Worm (Caenorhabditis elegans): ENCODE measurements around the gene fip-1.

The fip-1 gene

DNA sequence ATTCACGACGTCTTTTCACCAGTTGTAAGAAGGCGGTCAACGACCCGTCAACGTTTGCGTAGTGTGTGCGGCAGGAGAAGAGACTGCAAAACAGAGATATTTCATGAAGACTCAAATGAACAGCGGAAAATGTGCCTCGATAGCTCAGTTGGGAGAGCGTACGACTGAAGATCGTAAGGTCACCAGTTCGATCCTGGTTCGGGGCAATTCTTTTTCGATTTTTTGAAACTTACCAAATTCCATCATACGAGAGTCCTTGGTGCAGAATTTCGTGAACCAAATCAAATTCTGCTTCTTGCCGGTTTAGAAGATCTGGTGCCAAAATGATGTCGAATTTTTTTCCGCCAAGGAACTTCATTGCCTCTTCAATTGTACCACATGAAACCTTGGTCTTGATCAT is 13.4 kb downstream of the fip-1 start:
- TF ChIP-seq him-1 (tag; optimal IDR thresholded peaks at IDR 0.05) (no peak), W03F9.2 (tag; optimal IDR thresholded peaks at IDR 0.05) (no peak), dao-5 (tag; optimal IDR thresholded peaks at IDR 0.05) (no peak)

DNA sequence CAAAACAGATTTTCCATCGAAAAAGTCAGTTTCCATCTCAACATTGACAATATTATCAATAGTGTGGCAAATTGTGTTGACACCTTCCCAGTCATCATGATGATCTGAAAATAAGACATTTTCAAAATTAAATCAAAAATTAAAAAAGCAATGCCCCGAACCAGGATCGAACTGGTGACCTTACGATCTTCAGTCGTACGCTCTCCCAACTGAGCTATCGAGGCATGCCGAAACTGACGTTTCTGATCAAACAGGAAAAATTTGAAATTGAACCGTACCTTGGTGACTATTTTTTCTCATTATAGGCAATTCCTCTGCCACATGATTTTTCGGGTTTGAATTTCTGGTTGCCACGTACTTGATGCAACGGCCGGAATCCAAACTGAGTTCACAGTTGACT is 13.9 kb downstream of the fip-1 start:
- TF ChIP-seq dao-5 (tag; optimal IDR thresholded peaks at IDR 0.05) = no peak
- no peak for TF ChIP-seq him-1 (tag; optimal IDR thresholded peaks at IDR 0.05)
- no peak for TF ChIP-seq W03F9.2 (tag; optimal IDR thresholded peaks at IDR 0.05)

- no peak for TF ChIP-seq him-1 (tag; optimal IDR thresholded peaks at IDR 0.05)
- no peak for TF ChIP-seq W03F9.2 (tag; optimal IDR thresholded peaks at IDR 0.05)
- no peak for TF ChIP-seq dao-5 (tag; optimal IDR thresholded peaks at IDR 0.05)
These were observed 14.4 kb downstream of the fip-1 start, which contains the start of gene F22B7.9 for ce11 chrIII:8653875-8654386. Gene F22B7.9, minus strand, starts transcription at chrIII:8653925.

DNA sequence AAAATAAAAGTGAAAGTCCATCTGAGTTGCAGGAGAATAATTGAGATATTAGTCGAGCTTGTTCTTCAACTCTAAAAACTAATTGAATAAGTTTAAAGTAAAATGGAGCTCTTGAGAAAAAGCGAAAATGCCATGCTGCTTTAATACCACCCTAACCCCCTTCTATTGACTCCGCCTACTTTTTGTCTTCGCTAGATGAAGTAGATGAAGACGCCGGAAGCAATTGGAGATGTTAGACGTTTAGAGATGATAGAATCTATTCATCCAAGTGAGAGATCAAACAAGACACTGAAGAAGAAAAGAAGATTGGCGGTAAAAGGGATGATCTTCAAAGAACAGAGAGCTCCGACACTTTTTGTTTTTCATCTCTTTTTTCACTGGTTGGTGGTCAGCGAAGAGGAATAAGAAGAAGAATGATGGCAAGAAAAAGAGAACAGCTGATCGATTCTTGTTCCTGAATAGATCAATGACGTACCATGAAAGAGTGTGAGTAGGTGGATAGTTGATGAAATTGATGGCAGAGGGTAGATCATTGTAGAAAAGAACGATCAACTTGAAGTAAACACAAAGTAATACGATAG is 14.9 kb downstream of the fip-1 start:
- TF ChIP-seq dao-5 (tag; optimal IDR thresholded peaks at IDR 0.05) (no peak), W03F9.2 (tag; optimal IDR thresholded peaks at IDR 0.05) (no peak), him-1 (tag; optimal IDR thresholded peaks at IDR 0.05) (no peak)

DNA sequence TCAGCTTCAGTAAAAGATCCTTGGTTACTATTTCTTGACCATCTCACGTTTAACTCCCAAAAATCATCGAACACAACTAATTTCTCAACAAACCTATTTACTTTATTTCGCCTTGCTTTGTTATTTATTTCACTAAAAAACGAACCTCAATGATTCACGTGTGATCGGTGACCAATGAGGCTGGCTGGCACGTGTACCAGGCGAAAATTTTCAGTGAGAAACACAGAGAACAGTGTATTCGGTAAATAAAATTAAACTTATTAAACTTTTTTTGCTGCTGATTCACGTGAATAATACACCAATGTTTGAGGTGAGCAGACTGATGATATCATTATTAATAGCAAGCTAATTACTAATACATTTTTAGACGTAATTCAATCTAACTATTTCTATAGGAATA is 15.9 kb downstream of the fip-1 start:
- TF ChIP-seq W03F9.2 (tag; optimal IDR thresholded peaks at IDR 0.05) (no peak), dao-5 (tag; optimal IDR thresholded peaks at IDR 0.05) (no peak), him-1 (tag; optimal IDR thresholded peaks at IDR 0.05) (no peak)

- TF ChIP-seq W03F9.2 (tag; optimal IDR thresholded peaks at IDR 0.05) (no peak), him-1 (tag; optimal IDR thresholded peaks at IDR 0.05) (no peak)
These were observed 16.5 kb downstream of the fip-1 start for ce11 chrIII:8656055-8656454.

ce11 chrIII:8656957-8657356 is 17.4 kb downstream of the fip-1 start:
- TF ChIP-seq dao-5 (tag; optimal IDR thresholded peaks at IDR 0.05) (no peak), W03F9.2 (tag; optimal IDR thresholded peaks at IDR 0.05) (no peak), him-1 (tag; optimal IDR thresholded peaks at IDR 0.05) (no peak)

ce11 chrIII:8657676-8658366 is 18.3 kb downstream of the fip-1 start:
- TF ChIP-seq W03F9.2 (tag; optimal IDR thresholded peaks at IDR 0.05) = no peak
- no peak for TF ChIP-seq him-1 (tag; optimal IDR thresholded peaks at IDR 0.05)
- TF ChIP-seq dao-5 (tag; optimal IDR thresholded peaks at IDR 0.05) = no peak

- no peak for TF ChIP-seq dao-5 (tag; optimal IDR thresholded peaks at IDR 0.05)
- peak; percentile 91 for TF ChIP-seq W03F9.2 (tag; optimal IDR thresholded peaks at IDR 0.05)
- TF ChIP-seq him-1 (tag; optimal IDR thresholded peaks at IDR 0.05) = peak; percentile 76
These were observed 18.8 kb downstream of the fip-1 start for ce11 chrIII:8658367-8658761.

DNA sequence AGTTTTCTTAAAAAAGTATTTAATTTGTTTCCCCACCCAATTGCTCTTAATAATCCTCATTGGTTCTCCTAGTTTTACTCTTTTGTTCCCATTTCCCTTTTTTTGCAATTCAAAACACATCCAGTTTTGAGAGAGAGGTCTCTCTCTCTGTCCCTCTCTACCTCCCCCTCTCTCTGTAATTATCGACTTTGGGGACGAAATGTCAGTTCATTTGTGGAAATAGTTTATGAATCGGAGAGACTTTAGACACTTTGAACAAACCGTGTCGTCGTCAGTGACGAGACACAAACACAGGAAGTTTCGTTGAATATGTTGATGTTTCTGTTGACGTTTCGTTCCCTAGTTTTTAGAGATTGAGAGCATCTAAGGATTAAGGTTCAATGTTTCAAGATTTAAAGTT is 23.6 kb downstream of the fip-1 start:
- no peak for TF ChIP-seq W03F9.2 (tag; optimal IDR thresholded peaks at IDR 0.05)
- no peak for TF ChIP-seq him-1 (tag; optimal IDR thresholded peaks at IDR 0.05)

DNA sequence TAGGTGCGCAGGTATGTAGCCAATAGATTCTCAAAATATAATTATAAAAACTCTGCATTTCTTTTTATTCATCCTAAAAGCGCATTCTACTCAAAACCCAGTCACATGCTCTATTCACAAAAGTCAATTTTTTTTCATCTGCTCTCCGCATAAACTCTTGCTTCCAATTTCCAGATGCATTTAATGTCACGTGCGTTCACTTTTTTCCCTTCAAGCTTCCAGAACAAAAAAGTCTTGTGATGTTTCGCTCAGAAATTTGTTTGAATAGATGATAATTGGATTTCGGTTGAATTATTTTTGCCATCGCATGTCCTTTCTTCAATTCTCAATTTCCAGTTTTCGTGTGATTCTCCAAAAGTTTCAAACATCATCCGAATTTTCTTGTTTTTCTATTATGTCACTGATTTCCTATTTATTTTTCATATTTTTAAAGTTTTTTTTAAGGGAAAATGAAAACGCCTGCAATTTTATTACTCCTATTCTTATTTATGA is 25.4 kb downstream of the fip-1 start, which contains the start of gene F22B7.1:
Gene F22B7.1, plus strand, starts transcription at position 442 of the 492 bp plus-strand sequence.
- no peak for TF ChIP-seq him-1 (tag; optimal IDR thresholded peaks at IDR 0.05)
- TF ChIP-seq dao-5 (tag; optimal IDR thresholded peaks at IDR 0.05) = no peak
- TF ChIP-seq W03F9.2 (tag; optimal IDR thresholded peaks at IDR 0.05) = no peak

DNA sequence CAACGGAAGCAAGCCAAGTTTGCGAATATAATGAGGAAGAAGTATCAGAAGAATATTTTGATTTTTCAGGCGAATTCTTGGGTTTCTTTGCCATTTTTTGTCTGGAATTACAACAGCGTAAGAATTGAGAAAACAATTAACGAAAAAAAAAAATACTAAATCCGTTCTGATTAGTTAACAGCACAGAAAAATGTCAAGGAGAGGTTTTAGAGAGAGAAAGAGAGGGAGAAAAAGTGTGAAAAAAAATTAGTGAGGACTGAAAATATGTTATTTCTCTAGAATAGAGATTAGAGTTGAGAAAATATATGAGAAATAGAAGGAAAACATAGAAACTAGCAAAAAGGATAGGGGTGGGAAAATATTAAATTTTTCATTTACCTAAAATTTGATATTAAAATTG is 27.8 kb downstream of the fip-1 start, which contains the start of gene dpy-19:
Gene dpy-19, minus strand, starts transcription at position 101 of the 400 bp plus-strand sequence.
- TF ChIP-seq him-1 (tag; optimal IDR thresholded peaks at IDR 0.05) = no peak
- no peak for TF ChIP-seq dao-5 (tag; optimal IDR thresholded peaks at IDR 0.05)

DNA sequence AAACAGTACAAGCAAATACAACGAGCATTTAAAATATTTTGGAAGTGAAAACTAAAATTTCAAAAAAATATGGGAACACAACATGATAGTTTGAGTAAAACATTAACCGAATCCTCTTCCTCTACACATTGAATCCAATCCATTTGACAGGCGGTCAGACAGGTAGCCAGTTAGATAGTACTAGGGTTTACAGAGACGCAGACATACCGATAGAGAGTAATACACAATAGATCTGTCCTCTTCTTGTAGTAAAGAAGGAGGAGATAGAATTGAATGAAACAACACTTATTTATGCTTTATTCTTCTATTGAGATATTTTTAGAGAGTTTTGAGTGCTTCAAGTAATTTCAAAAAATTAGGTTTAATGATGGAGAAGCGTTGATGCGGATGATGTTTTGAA is 29.2 kb downstream of the fip-1 start:
- TF ChIP-seq W03F9.2 (tag; optimal IDR thresholded peaks at IDR 0.05) (no peak), him-1 (tag; optimal IDR thresholded peaks at IDR 0.05) (no peak), dao-5 (tag; optimal IDR thresholded peaks at IDR 0.05) (no peak)

DNA sequence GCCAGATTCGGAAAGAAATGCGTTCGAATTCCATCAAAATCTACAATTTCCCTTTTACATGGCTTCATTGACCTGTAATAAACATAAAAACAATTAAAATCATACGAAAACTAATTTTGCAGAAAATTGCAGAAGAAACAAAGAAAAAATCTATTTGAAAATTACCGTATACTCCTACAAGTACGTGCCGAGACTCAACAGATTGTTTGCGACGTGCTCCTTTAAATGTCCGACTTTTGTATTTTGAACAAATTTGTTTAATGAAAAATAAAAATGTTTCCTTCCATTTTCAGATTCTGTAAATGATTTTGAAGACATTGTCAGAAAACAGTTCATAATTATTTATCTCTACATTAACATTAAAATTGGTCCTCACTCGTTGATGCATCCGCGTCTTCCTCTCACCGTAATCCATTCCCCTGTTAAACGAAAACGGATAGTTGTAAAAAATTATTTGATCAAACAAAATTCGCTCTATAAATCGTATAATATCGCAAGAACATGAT is 35.5 kb downstream of the fip-1 start, which contains the start of gene pgl-2:
Gene pgl-2, minus strand, starts transcription at position 456 of the 506 bp plus-strand sequence.
- TF ChIP-seq dao-5 (tag; optimal IDR thresholded peaks at IDR 0.05) (no peak), him-1 (tag; optimal IDR thresholded peaks at IDR 0.05) (no peak), W03F9.2 (tag; optimal IDR thresholded peaks at IDR 0.05) (no peak)

Measured in whole organism, L4/young adult.